Worm (Caenorhabditis elegans) whole organism, L1 larva: Measurements from ENCODE around the gene Y57G11C.40.

Experiments
- ama-1 ChIP-seq: fragments of 150-350 bp; optimal IDR thresholded peaks from 2 replicates; lab custom pipeline; 2014
- ceh-8 ChIP-seq: fragments of 200-800 bp; sonication (Bioruptor generic); optimal IDR thresholded peaks from 2 replicates; lab custom pipeline; 2018; ENCODE audit warnings: mild to moderate bottlenecking, missing genetic modification characterization, moderate library complexity, missing compliant biosample characterization
- nhr-237 ChIP-seq: fragments of 150-350 bp; optimal IDR thresholded peaks from 2 replicates; lab custom pipeline; 2014; ENCODE audit warnings: missing biosample characterization, missing genetic modification characterization
- nhr-76 ChIP-seq: sonication (generic microtip); optimal IDR thresholded peaks from 2 replicates; lab custom pipeline; 2017; ENCODE audit warnings: missing biosample characterization, missing genetic modification characterization
- sup-37 ChIP-seq: fragments of 200-800 bp; sonication (Bioruptor generic); optimal IDR thresholded peaks from 2 replicates; lab custom pipeline; 2018; ENCODE audit warnings: mild to moderate bottlenecking, missing genetic modification characterization, missing compliant biosample characterization
- unc-62 ChIP-seq: fragments of 150-350 bp; optimal IDR thresholded peaks from 2 replicates; lab custom pipeline; 2014; ENCODE audit warnings: missing biosample characterization, missing genetic modification reagents, missing genetic modification characterization

- TF ChIP-seq ceh-8 (GFP tag; lab: Kevin White, UChicago) (no peak), sup-37 (no peak), nhr-237 (tag; lab: Kevin White, UChicago) (no peak), unc-62 (no peak), ama-1 (no peak), nhr-76 (tag; lab: Kevin White, UChicago) (no peak)
Measured at ce11 chrIV:14728225-14728624, 24.2 kb upstream of the Y57G11C.40 start, which contains the start of gene Y57G11C.42.
